Fruit fly (Drosophila melanogaster): Measurements from ENCODE around the gene Ir7c.

The Ir7c gene

dm6 chrX:7888386-7889024 lies 14.3 kb downstream of the Ir7c start, which contains the start of gene Acat1 (continued):
- TF ChIP-seq schlank (tag; optimal IDR thresholded peaks at IDR 0.05) (no peak), lab (GFP tag; optimal IDR thresholded peaks at IDR 0.05) (peak; percentile 72), Ets97D (GFP tag; optimal IDR thresholded peaks at IDR 0.05) (peak; percentile 53), CG1792 (GFP tag; optimal IDR thresholded peaks at IDR 0.05) (no peak), PHDP (tag; optimal IDR thresholded peaks at IDR 0.05) (peak; percentile 61), Lhr (GFP tag; optimal IDR thresholded peaks at IDR 0.05) (peak; percentile 27), Taf1 (GFP tag; IDR thresholded peaks at IDR 0.05) (no peak), CG3163 (GFP tag; optimal IDR thresholded peaks at IDR 0.05) (no peak), Ptx1 (GFP tag; IDR thresholded peaks at IDR 0.05) (peak; percentile 72), wdn (GFP tag; IDR thresholded peaks at IDR 0.05) (0 out of 2 replicates have a peak, but pooled peaks have one; percentile 14), h (optimal IDR thresholded peaks at IDR 0.05) (no peak), Eip74EF (GFP tag; optimal IDR thresholded peaks at IDR 0.05) (no peak), Sox100B (GFP tag; optimal IDR thresholded peaks at IDR 0.05) (no peak), CG4707 (GFP tag; optimal IDR thresholded peaks at IDR 0.05) (no peak), CG17829 (tag; optimal IDR thresholded peaks at IDR 0.05) (peak; percentile 43), CG3065 (GFP tag; optimal IDR thresholded peaks at IDR 0.05) (no peak), CG4404 (GFP tag; IDR thresholded peaks at IDR 0.05) (no peak), CG5953 (GFP tag; IDR thresholded peaks at IDR 0.05) (0 out of 2 replicates have a peak, but pooled peaks have one; percentile 40), wek (GFP tag; optimal IDR thresholded peaks at IDR 0.05) (no peak), CG30403 (GFP tag; optimal IDR thresholded peaks at IDR 0.05) (peak; percentile 71), CG12104 (GFP tag; optimal IDR thresholded peaks at IDR 0.05) (no peak), bbx (GFP tag; IDR thresholded peaks at IDR 0.05; ENCODE audit: partially characterized antibody) (0 out of 2 replicates have a peak, but pooled peaks have one; percentile 14), BtbVII (GFP tag; optimal IDR thresholded peaks at IDR 0.05) (no peak), CG10274 (GFP tag; optimal IDR thresholded peaks at IDR 0.05) (no peak), Hand (GFP tag; optimal IDR thresholded peaks at IDR 0.05) (no peak), CG7271 (tag; optimal IDR thresholded peaks at IDR 0.05) (peak; percentile 1), ac (GFP tag; optimal IDR thresholded peaks at IDR 0.05) (no peak), Dip2 (GFP tag; IDR thresholded peaks at IDR 0.05) (no peak), CG18262 (tag; optimal IDR thresholded peaks at IDR 0.05) (peak; percentile 56), CG7963 (GFP tag; IDR thresholded peaks at IDR 0.05; ENCODE audit: partially characterized antibody) (no peak), CG3838 (GFP tag; optimal IDR thresholded peaks at IDR 0.05) (no peak), toy (GFP tag; IDR thresholded peaks at IDR 0.05) (no peak), pita (GFP tag; optimal IDR thresholded peaks at IDR 0.05) (no peak), CG6272 (GFP tag; IDR thresholded peaks at IDR 0.05) (no peak), YL-1 (GFP tag; optimal IDR thresholded peaks at IDR 0.05) (peak; percentile 65), ato (GFP tag; IDR thresholded peaks at IDR 0.05; ENCODE audit: partially characterized antibody) (0 out of 2 replicates have a peak, but pooled peaks have one; percentile 14), Fer2 (tag; optimal IDR thresholded peaks at IDR 0.05) (no peak), slbo (GFP tag; IDR thresholded peaks at IDR 0.05) (peak; percentile 65), CG8290 (GFP tag; optimal IDR thresholded peaks at IDR 0.05) (no peak), CG8290 (tag; optimal IDR thresholded peaks at IDR 0.05) (no peak), disco-r (GFP tag; optimal IDR thresholded peaks at IDR 0.05) (no peak), CG7839 (tag; optimal IDR thresholded peaks at IDR 0.05) (no peak), luna (GFP tag; optimal IDR thresholded peaks at IDR 0.05) (peak; percentile 39), sob (GFP tag; IDR thresholded peaks at IDR 0.05) (peak; percentile 53; the same call in 1 of the 2 replicates), exex (tag; optimal IDR thresholded peaks at IDR 0.05) (peak; percentile 12), CG1233 (GFP tag; optimal IDR thresholded peaks at IDR 0.05) (peak; percentile 33), Opbp (GFP tag; IDR thresholded peaks at IDR 0.05; ENCODE audit: partially characterized antibody) (peak; percentile 20; the same call in 1 of the 3 replicates), Aef1 (GFP tag; IDR thresholded peaks at IDR 0.05) (0 out of 3 replicates have a peak, but pooled peaks have one; percentile 16), CG3995 (GFP tag; optimal IDR thresholded peaks at IDR 0.05) (peak; percentile 39), Lim3 (GFP tag; IDR thresholded peaks at IDR 0.05) (no peak)

Data from whole organism, embryonic.